Worm (Caenorhabditis elegans) whole organism, late embryonic: ENCODE measurements around the gene ceh-54.

Experiments
- ceh-22 ChIP-seq: sonication (generic microtip); optimal IDR thresholded peaks from 2 replicates; lab custom pipeline; 2017; ENCODE audit warnings: missing biosample characterization, missing genetic modification characterization
- fkh-10 ChIP-seq: fragments of 150-350 bp; optimal IDR thresholded peaks from 2 replicates; lab custom pipeline; 2014; ENCODE audit warnings: missing biosample characterization, missing genetic modification reagents, missing genetic modification characterization
- lin-11 ChIP-seq: fragments of 200-800 bp; sonication (Bioruptor generic); optimal IDR thresholded peaks from 2 replicates; lab custom pipeline; 2018; ENCODE audit warnings: mild to moderate bottlenecking, missing genetic modification characterization, missing compliant biosample characterization
- nfya-1 ChIP-seq: sonication (generic microtip); optimal IDR thresholded peaks from 2 replicates; lab custom pipeline; 2017; ENCODE audit warnings: missing genetic modification characterization, mild to moderate bottlenecking, missing compliant biosample characterization, antibody characterized with exemption, moderate library complexity
- pha-4 ChIP-seq: fragments of 150-350 bp; optimal IDR thresholded peaks from 2 replicates; lab custom pipeline; 2018; ENCODE audit warnings: missing biosample characterization, missing genetic modification reagents, missing genetic modification characterization

DNA sequence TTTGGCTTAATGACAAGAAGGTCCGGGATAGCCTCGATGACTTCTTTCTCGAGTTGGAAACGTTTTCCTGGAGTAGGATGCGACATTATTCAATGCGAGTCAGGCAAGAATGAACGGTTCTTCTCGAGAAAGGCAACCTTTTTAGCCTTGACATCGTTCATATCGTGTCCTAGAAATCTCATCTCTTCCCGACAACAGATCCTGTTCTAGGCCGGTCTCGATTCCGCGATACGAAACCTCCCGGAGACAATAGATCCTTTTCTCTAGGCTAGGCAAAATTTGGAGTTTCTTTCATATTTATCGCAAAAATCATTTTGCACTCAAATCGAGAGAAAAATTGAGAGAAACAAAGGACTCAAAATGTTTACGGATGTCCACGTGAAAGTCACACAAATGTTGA is 44.9 kb upstream of the ceh-54 start, which contains the start of gene rml-3:
- TF ChIP-seq nfya-1, result no peak
- no peak for TF ChIP-seq fkh-10 (GFP tag; lab: Kevin White, UChicago)
- TF ChIP-seq lin-11 (tag; lab: Kevin White, UChicago), result no peak
- TF ChIP-seq ceh-22 (tag; lab: Kevin White, UChicago), result no peak
- no peak for TF ChIP-seq pha-4 (tag; lab: Kevin White, UChicago)
